Worm (Caenorhabditis elegans): ENCODE measurements around the gene Y105C5A.1268.
A peak's percentile ranks its signal among the peaks of the same experiment; 100 is the strongest.
"Not testable (repeated sequence)": the region's sequence is repeated elsewhere in the genome, so short reads cannot be mapped to it uniquely, and the experiment has no call there.

The Y105C5A.1268 gene

ce11 chrIV:15646418-15647220 lies at the start of gene Y105C5A.1268, which contains the start of gene Y105C5A.1272:
Gene Y105C5A.1268, minus strand, starts transcription at chrIV:15646468.
Gene Y105C5A.1272, plus strand, starts transcription at chrIV:15646992.
- TF ChIP-seq nhr-11 (tag; optimal IDR thresholded peaks at IDR 0.05) (peak; percentile 38), lin-1 (GFP tag; IDR thresholded peaks at IDR 0.05) (peak; percentile 40; the same call in 1 of the 2 replicates), hmg-1.1 (GFP tag; IDR thresholded peaks at IDR 0.05) (peak; percentile 98), rbr-2 (tag; optimal IDR thresholded peaks at IDR 0.05) (peak; percentile 92), egl-43 (GFP tag; IDR thresholded peaks at IDR 0.05) (peak; percentile 77), lin-38 (GFP tag; IDR thresholded peaks at IDR 0.05) (peak; percentile 79), fkh-10 (GFP tag; optimal IDR thresholded peaks at IDR 0.05) (peak; percentile 56), lin-13 (GFP tag; optimal IDR thresholded peaks at IDR 0.05) (peak; percentile 57), zfp-3 (GFP tag; conservative IDR thresholded peaks at IDR 0.05) (0 out of 2 replicates have a peak, but pooled peaks have one; percentile 51), dpl-1 (GFP tag; optimal IDR thresholded peaks at IDR 0.05) (peak; percentile 66), ceh-20 (GFP tag; IDR thresholded peaks at IDR 0.05) (peak; percentile 77), jun-1 (tag; optimal IDR thresholded peaks at IDR 0.05) (peak; percentile 64), pha-4 (GFP tag; IDR thresholded peaks at IDR 0.05) (peak; percentile 72), pha-4 (tag; optimal IDR thresholded peaks at IDR 0.05) (peak; percentile 36), lin-29 (GFP tag; IDR thresholded peaks at IDR 0.05) (peak; percentile 54; the same call in 1 of the 2 replicates), nhr-77 (tag; optimal IDR thresholded peaks at IDR 0.05) (peak; percentile 71), hlh-11 (tag; optimal IDR thresholded peaks at IDR 0.05) (peak; percentile 88), nhr-10 (tag; optimal IDR thresholded peaks at IDR 0.05) (peak; percentile 9), nhr-102 (tag; optimal IDR thresholded peaks at IDR 0.05) (peak; percentile 83), gei-8 (GFP tag; optimal IDR thresholded peaks at IDR 0.05) (peak; percentile 19), duxl-1 (tag; optimal IDR thresholded peaks at IDR 0.05; ENCODE audit: poor library complexity) (peak; percentile 94), mxl-3 (GFP tag; optimal IDR thresholded peaks at IDR 0.05) (peak; percentile 61), arid-1 (GFP tag; conservative IDR thresholded peaks at IDR 0.05) (peak; percentile 73), zag-1 (tag; optimal IDR thresholded peaks at IDR 0.05) (peak; percentile 34), dmd-6 (GFP tag; IDR thresholded peaks at IDR 0.05) (peak; percentile 81), unc-62 (GFP tag; optimal IDR thresholded peaks at IDR 0.05 in 1 of 2) (peak in 1 of 2 experiments; percentile 99), snpc-1.2 (GFP tag; IDR thresholded peaks at IDR 0.05) (0 out of 2 replicates have a peak, but pooled peaks have one; percentile 44), spr-1 (tag; optimal IDR thresholded peaks at IDR 0.05) (peak; percentile 72), php-3 (GFP tag; IDR thresholded peaks at IDR 0.05) (peak; percentile 70; the same call in 1 of the 2 replicates), ctbp-1 (GFP tag; IDR thresholded peaks at IDR 0.05) (peak; percentile 90), saeg-2 (GFP tag; IDR thresholded peaks at IDR 0.05) (peak; percentile 59; the same call in 1 of the 2 replicates), mdt-29 (GFP tag; IDR thresholded peaks at IDR 0.05) (0 out of 2 replicates have a peak, but pooled peaks have one; percentile 20), dve-1 (tag; optimal IDR thresholded peaks at IDR 0.05; ENCODE audit: insufficient read depth) (peak; percentile 85), T26A8.4 (GFP tag; IDR thresholded peaks at IDR 0.05) (peak; percentile 78), hif-1 (tag; optimal IDR thresholded peaks at IDR 0.05) (peak in 1 of 2 experiments; percentile 64), nhr-42 (GFP tag; IDR thresholded peaks at IDR 0.05) (peak; percentile 60; the same call in 1 of the 2 replicates), ztf-7 (tag; optimal IDR thresholded peaks at IDR 0.05) (peak; percentile 64), F10B5.3 (tag; optimal IDR thresholded peaks at IDR 0.05) (peak; percentile 53), daf-19 (GFP tag; conservative IDR thresholded peaks at IDR 0.05) (peak; percentile 81; the same call in 1 of the 2 replicates), T20F7.1 (GFP tag; optimal IDR thresholded peaks at IDR 0.05) (peak; percentile 82), nhr-6 (tag; optimal IDR thresholded peaks at IDR 0.05) (peak; percentile 82), spr-3 (GFP tag; optimal IDR thresholded peaks at IDR 0.05) (peak; percentile 22), lsy-2 (tag; optimal IDR thresholded peaks at IDR 0.05) (peak; percentile 83 to 92), ces-1 (GFP tag; optimal IDR thresholded peaks at IDR 0.05) (peak; percentile 55), zfp-2 (tag; optimal IDR thresholded peaks at IDR 0.05) (peak; percentile 28), zip-2 (tag; optimal IDR thresholded peaks at IDR 0.05) (peak; percentile 76), daf-16 (GFP tag; optimal IDR thresholded peaks at IDR 0.05) (peak in 1 of 2 experiments; percentile 12), daf-16 (tag; optimal IDR thresholded peaks at IDR 0.05) (peak; percentile 82)
- not testable (repeated sequence) for TF ChIP-seq unc-62 (tag; optimal IDR thresholded peaks at IDR 0.05)

Measured in whole organism, L4 larva.